Worm (Caenorhabditis elegans): ENCODE data around the gene flp-32.
A peak's percentile ranks its signal among the peaks of the same experiment; 100 is the strongest.

Gene flp-32

ce11 chrX:15465050-15465449, 31.5 kb downstream of the flp-32 start:
- TF ChIP-seq ztf-16 (tag; optimal IDR thresholded peaks at IDR 0.05) (no peak), unc-42 (tag; optimal IDR thresholded peaks at IDR 0.05) (peak; percentile 32)

ce11 chrX:15466032-15466431, 32.4 kb downstream of the flp-32 start, which contains the start of gene sprr-1:
sprr-1 (plus strand) TSS chrX:15466300.
- no peak for TF ChIP-seq hlh-15 (tag; optimal IDR thresholded peaks at IDR 0.05)
- TF ChIP-seq fax-1 (tag; optimal IDR thresholded peaks at IDR 0.05), result no peak
- no peak for TF ChIP-seq pax-1 (tag; optimal IDR thresholded peaks at IDR 0.05)
- TF ChIP-seq lin-11 (tag; optimal IDR thresholded peaks at IDR 0.05), result no peak
- no peak for TF ChIP-seq elt-4 (tag; optimal IDR thresholded peaks at IDR 0.05)
- TF ChIP-seq ceh-9 (tag; optimal IDR thresholded peaks at IDR 0.05), result no peak
- no peak for TF ChIP-seq sdc-2 (tag; optimal IDR thresholded peaks at IDR 0.05)
- TF ChIP-seq ceh-2 (tag; optimal IDR thresholded peaks at IDR 0.05), result no peak
- TF ChIP-seq ceh-31 (tag; optimal IDR thresholded peaks at IDR 0.05), result no peak
- TF ChIP-seq ref-2 (tag; optimal IDR thresholded peaks at IDR 0.05), result no peak
- no peak for TF ChIP-seq ceh-45 (GFP tag; IDR thresholded peaks at IDR 0.05)
- no peak for TF ChIP-seq ceh-19 (GFP tag; optimal IDR thresholded peaks at IDR 0.05)
- no peak for TF ChIP-seq pqm-1 (tag; optimal IDR thresholded peaks at IDR 0.05)
- no peak for TF ChIP-seq pag-3 (tag; optimal IDR thresholded peaks at IDR 0.05; ENCODE audit: borderline replicate concordance)
- TF ChIP-seq K02D7.2 (tag; optimal IDR thresholded peaks at IDR 0.05), result no peak
- no peak for TF ChIP-seq nfya-1 (tag; optimal IDR thresholded peaks at IDR 0.05)
- TF ChIP-seq ceh-34 (tag; optimal IDR thresholded peaks at IDR 0.05), result no peak
- TF ChIP-seq ttx-3 (tag; optimal IDR thresholded peaks at IDR 0.05), result no peak
- TF ChIP-seq pha-4 (tag; optimal IDR thresholded peaks at IDR 0.05), result no peak
- TF ChIP-seq odd-2 (tag; optimal IDR thresholded peaks at IDR 0.05), result no peak

ce11 chrX:15468657-15469056, 35.1 kb downstream of the flp-32 start:
- TF ChIP-seq ztf-16 (tag; optimal IDR thresholded peaks at IDR 0.05) (no peak), fax-1 (tag; optimal IDR thresholded peaks at IDR 0.05) (no peak), T23F11.4 (GFP tag; optimal IDR thresholded peaks at IDR 0.05) (no peak), nhr-232 (tag; optimal IDR thresholded peaks at IDR 0.05) (no peak), hlh-8 (tag; optimal IDR thresholded peaks at IDR 0.05) (no peak), hlh-30 (tag; optimal IDR thresholded peaks at IDR 0.05; ENCODE audit: insufficient read depth) (no peak), pag-3 (tag; optimal IDR thresholded peaks at IDR 0.05; ENCODE audit: borderline replicate concordance) (no peak), ceh-6 (GFP tag; optimal IDR thresholded peaks at IDR 0.05) (no peak), ahr-1 (tag; optimal IDR thresholded peaks at IDR 0.05) (no peak), lin-11 (tag; optimal IDR thresholded peaks at IDR 0.05) (no peak), ceh-30 (tag; optimal IDR thresholded peaks at IDR 0.05) (no peak), pqm-1 (tag; optimal IDR thresholded peaks at IDR 0.05) (no peak), che-1 (tag; optimal IDR thresholded peaks at IDR 0.05) (no peak), K09A11.1 (tag; optimal IDR thresholded peaks at IDR 0.05; ENCODE audit: insufficient read depth) (no peak), zip-5 (tag; optimal IDR thresholded peaks at IDR 0.05) (no peak), pha-2 (tag; optimal IDR thresholded peaks at IDR 0.05) (no peak), F13H6.1 (tag; optimal IDR thresholded peaks at IDR 0.05) (no peak), madf-2 (tag; optimal IDR thresholded peaks at IDR 0.05) (no peak)

ce11 chrX:15469957-15470548, 36.5 kb downstream of the flp-32 start:
- no peak for TF ChIP-seq lim-6 (tag; optimal IDR thresholded peaks at IDR 0.05)
- TF ChIP-seq ama-1 (optimal IDR thresholded peaks at IDR 0.05), result no peak
- TF ChIP-seq rnt-1 (tag; optimal IDR thresholded peaks at IDR 0.05), result peak; percentile 84
